Worm (Caenorhabditis elegans): Measurements from ENCODE around the gene srx-77.

DNA sequence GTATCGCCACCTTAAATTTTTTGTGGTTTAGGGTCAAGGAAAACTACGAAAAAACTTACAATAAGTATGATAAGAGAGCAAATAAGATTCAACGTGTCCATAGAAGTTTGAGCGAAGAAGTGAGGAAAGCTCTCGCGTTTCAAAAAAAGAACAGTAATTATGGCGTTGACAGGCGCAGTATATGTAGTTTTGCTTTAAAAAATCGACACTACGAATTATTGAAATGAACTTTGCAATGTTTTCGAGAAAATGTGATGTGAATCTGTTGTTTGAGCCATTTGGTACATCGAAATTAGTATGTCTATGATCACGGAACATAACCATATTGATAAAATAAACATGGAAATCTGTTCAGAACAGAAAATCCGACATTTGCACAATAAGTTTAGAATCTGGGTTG, 6.1 kb downstream of the srx-77 start, which contains the start of gene srx-74:
- TF ChIP-seq unc-62 (GFP tag; optimal IDR thresholded peaks at IDR 0.05), result no peak
- no peak for TF ChIP-seq pha-4 (tag; optimal IDR thresholded peaks at IDR 0.05)
- no peak for TF ChIP-seq nhr-11 (tag; optimal IDR thresholded peaks at IDR 0.05)
- TF ChIP-seq pqm-1 (tag; optimal IDR thresholded peaks at IDR 0.05), result no peak

All from whole organism, L3 larva.